Fruit fly (Drosophila melanogaster): ENCODE results near the gene Tango10.
A peak's percentile ranks its signal among the peaks of the same experiment; 100 is the strongest.

The Tango10 gene

DNA sequence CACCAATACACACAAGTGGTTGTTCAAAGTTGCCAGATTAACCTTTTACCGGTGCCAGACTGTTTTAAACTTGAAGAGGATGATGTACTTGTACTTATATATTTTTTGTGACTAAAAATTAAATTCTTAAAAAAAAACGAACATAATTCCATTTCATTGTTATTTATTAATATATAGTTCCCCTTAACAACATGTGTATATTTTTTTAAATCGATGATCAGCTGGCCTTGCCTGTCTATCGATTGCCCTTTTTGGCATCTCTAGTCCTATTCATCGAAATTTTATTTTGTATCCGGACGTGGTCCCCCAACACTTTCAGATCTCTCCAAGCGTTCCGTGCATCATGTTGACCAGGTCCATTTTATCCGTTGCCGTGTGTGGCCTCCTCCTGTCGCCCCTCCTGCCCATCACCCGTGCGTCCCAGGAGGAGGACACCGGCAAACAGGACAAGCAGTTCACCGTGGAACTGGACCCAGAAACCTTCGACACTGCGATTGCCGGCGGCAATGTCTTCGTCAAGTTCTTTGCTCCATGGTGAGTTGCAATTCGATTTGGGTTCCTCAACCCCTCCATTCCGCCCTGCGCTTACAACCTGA lies 3.2 kb upstream of the Tango10 start, which contains the start of gene prtp (continued):
- TF ChIP-seq CG13287 (GFP tag; IDR thresholded peaks at IDR 0.05; ENCODE audit: partially characterized antibody) (peak; percentile 73), gfzf (GFP tag; optimal IDR thresholded peaks at IDR 0.05) (no peak), bbx (GFP tag; IDR thresholded peaks at IDR 0.05; ENCODE audit: partially characterized antibody) (peak; percentile 32; the same call in 1 of the 2 replicates), Sox102F (GFP tag; optimal IDR thresholded peaks at IDR 0.05) (peak; percentile 18), CG7786 (GFP tag; optimal IDR thresholded peaks at IDR 0.05) (no peak), CG14860 (GFP tag; IDR thresholded peaks at IDR 0.05; ENCODE audit: partially characterized antibody) (no peak; the same call in 2 of the 3 replicates), CG5245 (GFP tag; optimal IDR thresholded peaks at IDR 0.05) (no peak), stwl (tag; optimal IDR thresholded peaks at IDR 0.05) (peak; percentile 57), ci (GFP tag; IDR thresholded peaks at IDR 0.05) (peak; percentile 40; the same call in 2 of the 3 replicates), CG15073 (GFP tag; optimal IDR thresholded peaks at IDR 0.05) (no peak), Camta (GFP tag; optimal IDR thresholded peaks at IDR 0.05) (peak; percentile 12), unc-4 (GFP tag; IDR thresholded peaks at IDR 0.05; ENCODE audit: partially characterized antibody) (peak; percentile 61; the same call in 1 of the 2 replicates), ssp (GFP tag; IDR thresholded peaks at IDR 0.05) (0 out of 2 replicates have a peak, but pooled peaks have one; percentile 19), slbo (GFP tag; IDR thresholded peaks at IDR 0.05) (0 out of 2 replicates have a peak, but pooled peaks have one; percentile 3), phol (tag; optimal IDR thresholded peaks at IDR 0.05) (peak; percentile 27), CG7271 (tag; optimal IDR thresholded peaks at IDR 0.05) (peak; percentile 33), sisA (GFP tag; IDR thresholded peaks at IDR 0.05) (no peak; the same call in 1 of the 2 replicates), gt (GFP tag; IDR thresholded peaks at IDR 0.05) (no peak), crol (GFP tag; IDR thresholded peaks at IDR 0.05) (peak; percentile 63; the same call in 1 of the 2 replicates), Xbp1 (GFP tag; optimal IDR thresholded peaks at IDR 0.05) (peak; percentile 11), lbe (GFP tag; optimal IDR thresholded peaks at IDR 0.05) (peak; percentile 48), Sin3A (optimal IDR thresholded peaks at IDR 0.05) (peak; percentile 44), hth (optimal IDR thresholded peaks at IDR 0.05) (no peak)

DNA sequence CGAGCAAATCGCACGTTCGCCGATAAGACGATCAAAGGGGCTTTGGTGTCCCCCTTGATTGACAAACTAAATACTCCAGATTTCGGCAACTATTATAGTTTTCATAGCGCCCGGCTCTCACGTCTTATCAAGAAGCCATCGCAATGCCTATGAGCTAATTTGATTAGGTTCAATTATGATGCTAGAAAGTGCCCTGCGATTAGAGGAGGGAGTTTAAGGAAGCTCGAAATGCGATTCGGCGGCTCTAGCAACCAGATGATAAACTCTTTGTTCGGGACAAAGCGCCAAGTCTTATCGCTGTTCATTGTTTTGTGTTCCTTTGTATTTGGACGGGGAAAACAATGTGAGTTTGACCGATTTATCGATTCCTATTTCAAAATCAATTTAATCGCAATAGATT lies 2.2 kb upstream of the Tango10 start:
- TF ChIP-seq CG3407 (GFP tag; optimal IDR thresholded peaks at IDR 0.05) (no peak), CG34376 (GFP tag; optimal IDR thresholded peaks at IDR 0.05) (peak; percentile 67), sug (tag; optimal IDR thresholded peaks at IDR 0.05) (peak; percentile 42), exex (tag; optimal IDR thresholded peaks at IDR 0.05) (peak; percentile 73), Med (GFP tag) (peak; percentile 0), CG10959 (GFP tag; IDR thresholded peaks at IDR 0.05) (no peak), HmgZ (tag; optimal IDR thresholded peaks at IDR 0.05) (no peak)

DNA sequence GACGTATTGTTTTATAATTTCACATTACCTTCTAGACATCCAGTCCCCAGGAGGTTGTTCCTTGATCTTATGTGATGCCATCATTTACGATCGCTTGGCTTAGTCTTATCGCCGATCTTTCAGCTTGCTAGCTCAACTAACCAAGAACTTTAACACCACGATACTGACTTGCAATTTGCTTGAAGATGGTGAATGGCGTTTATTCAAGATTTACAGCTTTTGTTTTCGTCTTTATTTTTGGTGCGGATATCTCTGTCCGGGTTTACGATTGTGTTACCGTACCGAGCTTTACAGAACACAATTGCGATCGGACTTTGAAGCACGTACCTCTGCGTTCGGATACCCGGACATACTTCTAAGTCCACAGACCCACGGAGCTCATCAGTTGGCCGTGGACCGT lies 3.9 kb downstream of the Tango10 start, which contains the start of gene CG15221:
TSS of gene CG15221 (plus strand) at position 301 of the 400 bp plus-strand sequence.
- TF ChIP-seq CG14050 (GFP tag; IDR thresholded peaks at IDR 0.05): no peak
- TF ChIP-seq CG10654 (GFP tag; optimal IDR thresholded peaks at IDR 0.05): no peak

DNA sequence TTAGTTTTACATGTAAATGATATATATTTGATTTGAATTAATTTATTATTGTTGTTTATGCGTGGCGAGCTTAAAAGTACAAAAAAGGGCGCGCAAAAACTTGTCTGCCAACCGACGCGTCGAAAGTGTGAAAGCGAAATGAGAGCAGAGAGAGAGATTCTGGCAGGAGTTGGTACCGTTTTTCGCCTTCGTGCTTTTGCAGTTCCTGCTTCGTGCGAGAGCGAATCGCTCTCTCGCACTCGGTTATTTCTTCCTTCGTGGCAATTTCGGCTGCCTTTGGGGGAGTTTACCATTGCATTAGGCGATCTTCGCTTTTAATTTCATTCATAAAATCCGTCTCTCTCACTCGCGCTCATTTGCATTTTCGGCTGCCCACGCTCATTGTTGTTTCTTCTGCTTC lies 9.0 kb downstream of the Tango10 start, which contains the start of gene inaF-D:
TSS of gene inaF-D (minus strand) at position 101 of the 400 bp plus-strand sequence.
- TF ChIP-seq Deaf1 (tag; optimal IDR thresholded peaks at IDR 0.05): peak; percentile 77
- TF ChIP-seq CG11456 (GFP tag; IDR thresholded peaks at IDR 0.05): no peak
- TF ChIP-seq CG8089 (GFP tag; optimal IDR thresholded peaks at IDR 0.05): no peak
- 0 out of 2 replicates have a peak, but pooled peaks have one; percentile 31 for TF ChIP-seq vvl (GFP tag; IDR thresholded peaks at IDR 0.05)
